Worm (Caenorhabditis elegans): ENCODE results near the gene F44A6.4.

F44A6.4 gene

DNA sequence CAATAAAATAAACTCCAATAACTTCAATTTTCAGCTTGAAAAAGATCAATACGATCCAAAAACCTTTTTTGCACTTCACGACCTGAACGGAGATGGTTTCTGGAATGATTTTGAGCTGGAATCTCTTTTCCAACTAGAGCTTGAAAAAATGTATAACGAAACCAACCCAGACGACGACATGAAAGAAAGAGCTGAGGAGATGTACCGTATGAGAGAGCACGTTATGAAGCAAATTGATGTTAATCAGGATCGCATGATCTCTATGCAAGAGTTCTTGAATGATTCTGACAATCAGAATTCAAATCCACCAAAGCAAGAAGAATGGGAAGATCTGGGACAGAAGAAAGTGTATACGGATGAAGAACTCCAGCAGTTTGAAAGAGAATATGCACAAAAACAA, 16.1 kb downstream of the F44A6.4 start:
- no peak for TF ChIP-seq nhr-76 (tag; optimal IDR thresholded peaks at IDR 0.05)

DNA sequence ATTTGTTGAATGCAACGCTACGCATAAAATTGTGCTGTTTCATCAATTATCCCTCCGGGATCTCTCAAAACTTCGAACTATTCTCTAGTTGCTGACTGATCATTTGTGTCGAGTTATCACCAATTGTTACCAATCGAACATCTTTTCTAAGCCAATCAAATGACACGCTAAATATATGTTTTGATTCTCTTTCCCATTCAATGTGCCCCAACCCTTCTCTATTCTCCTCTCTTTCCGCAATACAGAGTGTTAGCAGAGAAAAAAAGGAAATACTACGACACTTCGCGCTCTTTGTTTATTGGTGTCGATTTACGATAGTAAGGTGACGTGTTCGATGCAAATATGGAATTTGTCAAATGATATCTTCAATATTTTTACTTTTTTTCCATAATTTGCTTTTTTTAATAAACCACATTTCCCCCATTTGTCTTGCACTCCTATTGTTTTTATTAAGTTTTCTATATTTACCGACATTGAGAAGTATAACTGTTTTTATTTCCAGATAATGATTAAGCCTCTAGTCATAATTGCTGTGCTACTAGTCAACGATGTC, 18.0 kb downstream of the F44A6.4 start, which contains the start of gene nucb-1:
TSS of gene nucb-1 (plus strand) at position 503 of the 553 bp plus-strand sequence.
- peak; percentile 50 for TF ChIP-seq nhr-43 (tag; optimal IDR thresholded peaks at IDR 0.05; ENCODE audit: poor library complexity, severe bottlenecking)
- peak; percentile 85 for TF ChIP-seq pha-4 (tag; optimal IDR thresholded peaks at IDR 0.05)
- no peak for TF ChIP-seq mdl-1 (tag; optimal IDR thresholded peaks at IDR 0.05)
- peak; percentile 49 for TF ChIP-seq lin-15B (tag; optimal IDR thresholded peaks at IDR 0.05)
- TF ChIP-seq nhr-25 (tag; optimal IDR thresholded peaks at IDR 0.05) = peak; percentile 91
- no peak for TF ChIP-seq lsy-12 (tag; optimal IDR thresholded peaks at IDR 0.05)
- TF ChIP-seq nhr-28 (tag; optimal IDR thresholded peaks at IDR 0.05) = no peak
- TF ChIP-seq egl-27 (tag; optimal IDR thresholded peaks at IDR 0.05) = no peak
- no peak for TF ChIP-seq ceh-82 (tag; optimal IDR thresholded peaks at IDR 0.05)
- no peak for TF ChIP-seq aly-2 (tag; optimal IDR thresholded peaks at IDR 0.05)
- TF ChIP-seq daf-12 (tag; optimal IDR thresholded peaks at IDR 0.05) = no peak
- no peak for TF ChIP-seq ZK546.5 (tag; optimal IDR thresholded peaks at IDR 0.05)
- no peak for TF ChIP-seq eor-1 (tag; optimal IDR thresholded peaks at IDR 0.05)
- TF ChIP-seq sea-2 (GFP tag; optimal IDR thresholded peaks at IDR 0.05) = no peak
- no peak for TF ChIP-seq ceh-16 (tag; optimal IDR thresholded peaks at IDR 0.05)
- TF ChIP-seq nhr-67 (tag; optimal IDR thresholded peaks at IDR 0.05) = no peak
- TF ChIP-seq elt-2 (tag; optimal IDR thresholded peaks at IDR 0.05) = peak; percentile 60
- TF ChIP-seq zag-1 (tag; optimal IDR thresholded peaks at IDR 0.05) = no peak
- TF ChIP-seq skn-1 (tag; optimal IDR thresholded peaks at IDR 0.05) = peak; percentile 37
- TF ChIP-seq ceh-9 (tag; optimal IDR thresholded peaks at IDR 0.05) = no peak
- no peak for TF ChIP-seq mml-1 (tag; optimal IDR thresholded peaks at IDR 0.05)
- TF ChIP-seq fkh-2 (tag; optimal IDR thresholded peaks at IDR 0.05) = no peak
- no peak for TF ChIP-seq unc-39 (tag; optimal IDR thresholded peaks at IDR 0.05)
- peak; percentile 57 for TF ChIP-seq lin-39 (tag; optimal IDR thresholded peaks at IDR 0.05)
- no peak for TF ChIP-seq tbx-2 (tag; optimal IDR thresholded peaks at IDR 0.05)
- no peak for TF ChIP-seq nhr-12 (tag; optimal IDR thresholded peaks at IDR 0.05)
- no peak for TF ChIP-seq ztf-4 (tag; optimal IDR thresholded peaks at IDR 0.05)
- TF ChIP-seq pqm-1 (tag; optimal IDR thresholded peaks at IDR 0.05) = peak; percentile 51
- no peak for TF ChIP-seq elt-3 (tag; optimal IDR thresholded peaks at IDR 0.05)
- peak; percentile 80 for TF ChIP-seq hmg-11 (tag; optimal IDR thresholded peaks at IDR 0.05)
- no peak for TF ChIP-seq ama-1 (optimal IDR thresholded peaks at IDR 0.05)
- peak; percentile 64 for TF ChIP-seq ceh-28 (tag; optimal IDR thresholded peaks at IDR 0.05)
- peak; percentile 74 for TF ChIP-seq egl-5 (tag; optimal IDR thresholded peaks at IDR 0.05)
- TF ChIP-seq nhr-23 (tag; optimal IDR thresholded peaks at IDR 0.05) = peak; percentile 94
- TF ChIP-seq snpc-4 (tag; optimal IDR thresholded peaks at IDR 0.05) = no peak
- peak; percentile 55 for TF ChIP-seq nhr-11 (tag; optimal IDR thresholded peaks at IDR 0.05)
- no peak for TF ChIP-seq nhr-77 (tag; optimal IDR thresholded peaks at IDR 0.05)
- TF ChIP-seq fkh-10 (GFP tag; optimal IDR thresholded peaks at IDR 0.05) = peak; percentile 2
- no peak for TF ChIP-seq ztf-11 (tag; optimal IDR thresholded peaks at IDR 0.05)
- TF ChIP-seq fos-1 (tag; optimal IDR thresholded peaks at IDR 0.05) = no peak
- TF ChIP-seq elt-1 (tag; optimal IDR thresholded peaks at IDR 0.05) = no peak
- no peak for TF ChIP-seq nhr-237 (tag; optimal IDR thresholded peaks at IDR 0.05)
- no peak for TF ChIP-seq nhr-76 (tag; optimal IDR thresholded peaks at IDR 0.05)
- no peak for TF ChIP-seq jun-1 (tag; optimal IDR thresholded peaks at IDR 0.05)
- no peak for TF ChIP-seq unc-62 (GFP tag; optimal IDR thresholded peaks at IDR 0.05)
- TF ChIP-seq nfya-1 (tag; optimal IDR thresholded peaks at IDR 0.05; ENCODE audit: insufficient read depth) = peak; percentile 91
- peak; percentile 93 for TF ChIP-seq R02D3.7 (tag; optimal IDR thresholded peaks at IDR 0.05)
